Fruit fly (Drosophila melanogaster): Measurements from ENCODE around the gene ND-B14.5A.

Gene ND-B14.5A

dm6 chrX:2186555-2186954, 14.2 kb downstream of the ND-B14.5A start, which contains the start of gene CG17777:
Gene CG17777 (plus strand): TSS chrX:2186855.
- TF ChIP-seq EcR (GFP tag; optimal IDR thresholded peaks at IDR 0.05) (no peak), CG9948 (tag; optimal IDR thresholded peaks at IDR 0.05) (no peak), D1 (tag; optimal IDR thresholded peaks at IDR 0.05) (no peak), rn (GFP tag; IDR thresholded peaks at IDR 0.05) (no peak), Pif1B (GFP tag; optimal IDR thresholded peaks at IDR 0.05) (no peak), CG15710 (tag; optimal IDR thresholded peaks at IDR 0.05) (no peak), Ets98B (GFP tag; IDR thresholded peaks at IDR 0.05) (no peak), CG32121 (GFP tag; IDR thresholded peaks at IDR 0.05) (no peak), gl (tag; optimal IDR thresholded peaks at IDR 0.05) (no peak), Pif1A (GFP tag; optimal IDR thresholded peaks at IDR 0.05) (no peak), CG8301 (tag; optimal IDR thresholded peaks at IDR 0.05) (no peak), CG17806 (tag; optimal IDR thresholded peaks at IDR 0.05) (no peak), CG34367 (tag; optimal IDR thresholded peaks at IDR 0.05) (no peak), CG13204 (GFP tag; optimal IDR thresholded peaks at IDR 0.05) (no peak), CG12605 (GFP tag; IDR thresholded peaks at IDR 0.05) (no peak), CG10348 (GFP tag; IDR thresholded peaks at IDR 0.05) (no peak), Snoo (tag; optimal IDR thresholded peaks at IDR 0.05) (no peak), CG8159 (tag; optimal IDR thresholded peaks at IDR 0.05) (no peak)

- TF ChIP-seq CG4496 (GFP tag; IDR thresholded peaks at IDR 0.05) (no peak), CG17806 (tag; optimal IDR thresholded peaks at IDR 0.05) (no peak), CG12605 (GFP tag; IDR thresholded peaks at IDR 0.05) (no peak), Snoo (tag; optimal IDR thresholded peaks at IDR 0.05) (no peak), CG8159 (tag; optimal IDR thresholded peaks at IDR 0.05) (no peak), gl (tag; optimal IDR thresholded peaks at IDR 0.05) (no peak), CG14655 (GFP tag; optimal IDR thresholded peaks at IDR 0.05) (no peak), Ets98B (GFP tag; IDR thresholded peaks at IDR 0.05) (no peak), CG9948 (tag; optimal IDR thresholded peaks at IDR 0.05) (no peak), Pif1B (GFP tag; optimal IDR thresholded peaks at IDR 0.05) (no peak), CG15710 (tag; optimal IDR thresholded peaks at IDR 0.05) (no peak), CG10348 (GFP tag; IDR thresholded peaks at IDR 0.05) (no peak), CG13204 (GFP tag; optimal IDR thresholded peaks at IDR 0.05) (no peak), D1 (tag; optimal IDR thresholded peaks at IDR 0.05) (no peak), EcR (GFP tag; optimal IDR thresholded peaks at IDR 0.05) (no peak), CG8301 (tag; optimal IDR thresholded peaks at IDR 0.05) (no peak), CG34367 (tag; optimal IDR thresholded peaks at IDR 0.05) (no peak), Pif1A (GFP tag; optimal IDR thresholded peaks at IDR 0.05) (no peak), CG32121 (GFP tag; IDR thresholded peaks at IDR 0.05) (no peak), fd96Ca (GFP tag; IDR thresholded peaks at IDR 0.05) (no peak)
These were observed 15.2 kb downstream of the ND-B14.5A start, which contains the start of gene CG3457 for dm6 chrX:2187520-2187919. Gene CG3457 (plus strand): TSS chrX:2187820.

- TF ChIP-seq CG17806 (tag; optimal IDR thresholded peaks at IDR 0.05) = no peak
- no peak for TF ChIP-seq CG32121 (GFP tag; IDR thresholded peaks at IDR 0.05)
- TF ChIP-seq CG14655 (GFP tag; optimal IDR thresholded peaks at IDR 0.05) = no peak
These were observed 16.6 kb downstream of the ND-B14.5A start, which contains the start of gene Mct1 for dm6 chrX:2188888-2189287. Gene Mct1 (plus strand): TSS chrX:2189188.

dm6 chrX:2191896-2192295, 19.6 kb downstream of the ND-B14.5A start:
- TF ChIP-seq CG14655 (GFP tag; optimal IDR thresholded peaks at IDR 0.05) = no peak
- no peak for TF ChIP-seq Pif1A (GFP tag; optimal IDR thresholded peaks at IDR 0.05)
- TF ChIP-seq fd96Ca (GFP tag; IDR thresholded peaks at IDR 0.05) = no peak
- TF ChIP-seq CG8159 (tag; optimal IDR thresholded peaks at IDR 0.05) = no peak
- no peak for TF ChIP-seq rn (GFP tag; IDR thresholded peaks at IDR 0.05)
- TF ChIP-seq CG10348 (GFP tag; IDR thresholded peaks at IDR 0.05) = no peak
- no peak for TF ChIP-seq CG8301 (tag; optimal IDR thresholded peaks at IDR 0.05)
- no peak for TF ChIP-seq gl (tag; optimal IDR thresholded peaks at IDR 0.05)
- TF ChIP-seq CG34367 (tag; optimal IDR thresholded peaks at IDR 0.05) = no peak
- TF ChIP-seq CG32121 (GFP tag; IDR thresholded peaks at IDR 0.05) = no peak
- no peak for TF ChIP-seq Ets98B (GFP tag; IDR thresholded peaks at IDR 0.05)
- no peak for TF ChIP-seq D1 (tag; optimal IDR thresholded peaks at IDR 0.05)
- no peak for TF ChIP-seq CG17806 (tag; optimal IDR thresholded peaks at IDR 0.05)
- no peak for TF ChIP-seq CG4496 (GFP tag; IDR thresholded peaks at IDR 0.05)

- TF ChIP-seq Pif1A (GFP tag; optimal IDR thresholded peaks at IDR 0.05) (no peak), CG13204 (GFP tag; optimal IDR thresholded peaks at IDR 0.05) (no peak), Ets98B (GFP tag; IDR thresholded peaks at IDR 0.05) (no peak), CG34367 (tag; optimal IDR thresholded peaks at IDR 0.05) (no peak), Snoo (tag; optimal IDR thresholded peaks at IDR 0.05) (no peak), CG9948 (tag; optimal IDR thresholded peaks at IDR 0.05) (no peak), CG4496 (GFP tag; IDR thresholded peaks at IDR 0.05) (no peak), Pif1B (GFP tag; optimal IDR thresholded peaks at IDR 0.05) (no peak), CG32121 (GFP tag; IDR thresholded peaks at IDR 0.05) (no peak), gl (tag; optimal IDR thresholded peaks at IDR 0.05) (no peak), CG15710 (tag; optimal IDR thresholded peaks at IDR 0.05) (no peak)
These were observed 20.8 kb downstream of the ND-B14.5A start for dm6 chrX:2193158-2193557.

- TF ChIP-seq Snoo (tag; optimal IDR thresholded peaks at IDR 0.05) (no peak), CG34367 (tag; optimal IDR thresholded peaks at IDR 0.05) (no peak), fd96Ca (GFP tag; IDR thresholded peaks at IDR 0.05) (no peak)
These were observed 21.5 kb downstream of the ND-B14.5A start, which contains the start of gene CG14053 for dm6 chrX:2193809-2194207. Gene CG14053 (minus strand): TSS chrX:2193909.

All from whole organism, pupa.